Fruit fly (Drosophila melanogaster) whole organism, embryonic: ENCODE measurements around the gene Rab3-GAP.
A peak's percentile ranks its signal among the peaks of the same experiment; 100 is the strongest.

Experiments
- Awh ChIP-seq: fragments of 200-800 bp; sonication (Bioruptor generic); IDR thresholded peaks from 2 replicates; pipeline ENCODE4, ENCODE4 v1.3.6; 2022; ENCODE audit warnings: missing biosample characterization, missing genetic modification characterization
- Bgb ChIP-seq: fragments of 200-800 bp; sonication (Bioruptor generic); IDR thresholded peaks from 2 replicates; pipeline ENCODE4 v1.3.6; 2022; ENCODE audit warnings: missing biosample characterization, missing genetic modification characterization; ENCODE audit not compliant: partially characterized antibody
- BtbVII ChIP-seq: fragments of 200-800 bp; sonication (Bioruptor generic); optimal IDR thresholded peaks from 3 replicates; lab custom pipeline; 2017; ENCODE audit warnings: missing biosample characterization, mild to moderate bottlenecking, missing genetic modification characterization
- CG10565 ChIP-seq: fragments of 200-800 bp; sonication (Bioruptor generic); optimal IDR thresholded peaks from 3 replicates; lab custom pipeline; 2016; ENCODE audit warnings: missing biosample characterization, mild to moderate bottlenecking, missing genetic modification characterization
- CG10654 ChIP-seq: fragments of 200-800 bp; sonication (Bioruptor generic); optimal IDR thresholded peaks from 2 replicates; lab custom pipeline; 2016; ENCODE audit warnings: missing biosample characterization, missing genetic modification characterization
- CG11398 ChIP-seq: fragments of 200-800 bp; sonication (Bioruptor generic); optimal IDR thresholded peaks from 2 replicates; lab custom pipeline; 2016; ENCODE audit warnings: missing biosample characterization, missing genetic modification characterization
- CG11560 ChIP-seq: fragments of 200-800 bp; sonication (Bioruptor generic); IDR thresholded peaks from 3 replicates; pipeline ENCODE4 v1.3.6; 2022; ENCODE audit warnings: missing biosample characterization, missing genetic modification characterization
- CG11695 ChIP-seq: fragments of 200-800 bp; sonication (Bioruptor generic); IDR thresholded peaks from 3 replicates; pipeline ENCODE4 v1.3.6; 2022; ENCODE audit warnings: missing biosample characterization, missing genetic modification characterization
- CG12155 ChIP-seq: fragments of 200-800 bp; sonication (Bioruptor generic); optimal IDR thresholded peaks from 3 replicates; lab custom pipeline; 2016; ENCODE audit warnings: missing biosample characterization, missing genetic modification characterization
- CG12769 ChIP-seq: fragments of 200-800 bp; sonication (Bioruptor generic); optimal IDR thresholded peaks from 2 replicates; lab custom pipeline; 2019; ENCODE audit warnings: missing biosample characterization, mild to moderate bottlenecking, missing genetic modification characterization, moderate library complexity
- CG14667 ChIP-seq: fragments of 200-800 bp; sonication (Bioruptor generic); IDR thresholded peaks from 2 replicates; pipeline ENCODE4 v1.3.6; 2022; ENCODE audit warnings: missing biosample characterization, missing genetic modification characterization
- CG14710 ChIP-seq: fragments of 200-800 bp; sonication (Bioruptor generic); optimal IDR thresholded peaks from 3 replicates; lab custom pipeline; 2019; ENCODE audit warnings: missing biosample characterization, mild to moderate bottlenecking, missing genetic modification characterization, moderate library complexity
- CG15601 ChIP-seq: fragments of 200-800 bp; sonication (Bioruptor generic); optimal IDR thresholded peaks from 3 replicates; lab custom pipeline; 2019; ENCODE audit warnings: missing biosample characterization, mild to moderate bottlenecking, missing genetic modification characterization, moderate library complexity
- CG16815 ChIP-seq: fragments of 200-800 bp; sonication (Bioruptor generic); optimal IDR thresholded peaks from 3 replicates; lab custom pipeline; 2017; ENCODE audit warnings: missing biosample characterization, mild to moderate bottlenecking, missing genetic modification characterization
- CG17361 ChIP-seq: fragments of 200-800 bp; sonication (Bioruptor generic); IDR thresholded peaks from 3 replicates; pipeline ENCODE4 v1.3.6; 2022; ENCODE audit warnings: missing biosample characterization, missing genetic modification characterization
- CG17612 ChIP-seq: fragments of 200-800 bp; sonication (Bioruptor generic); IDR thresholded peaks from 2 replicates; pipeline ENCODE4 v1.3.6; 2022; ENCODE audit warnings: missing biosample characterization, missing genetic modification characterization
- CG31388 ChIP-seq: fragments of 200-800 bp; sonication (Bioruptor generic); optimal IDR thresholded peaks from 2 replicates; lab custom pipeline; 2016; ENCODE audit warnings: missing biosample characterization, missing genetic modification characterization
- CG34376 ChIP-seq: fragments of 200-800 bp; sonication (Bioruptor generic); optimal IDR thresholded peaks from 2 replicates; lab custom pipeline; 2018; ENCODE audit warnings: missing biosample characterization, mild to moderate bottlenecking, missing genetic modification characterization
- CG42726 ChIP-seq: fragments of 200-800 bp; sonication (Bioruptor generic); IDR thresholded peaks from 2 replicates; pipeline ENCODE4 v1.3.6; 2022; ENCODE audit warnings: missing biosample characterization, missing genetic modification characterization; ENCODE audit not compliant: partially characterized antibody
- CG7745 ChIP-seq: fragments of 200-800 bp; sonication (Bioruptor generic); optimal IDR thresholded peaks from 2 replicates; lab custom pipeline; 2018; ENCODE audit warnings: missing biosample characterization, mild to moderate bottlenecking, missing genetic modification characterization, moderate library complexity
- D ChIP-seq, 2 experiments: fragments of 200-800 bp in 1 of 2; fragments of >200 bp in 1 of 2; sonication (Bioruptor generic) in 1 of 2; optimal IDR thresholded peaks; 2 replicates in 1 of 2; 3 replicates in 1 of 2; lab custom pipeline; 2017; ENCODE audit warnings: mild to moderate bottlenecking in 1 of 2, missing biosample characterization in 1 of 2, missing genetic modification characterization in 1 of 2, missing genetic modification reagents in 1 of 2
- Dfd ChIP-seq, 2 experiments: fragments of >200 bp; optimal IDR thresholded peaks; 2 replicates each; lab custom pipeline; 2017; ENCODE audit warnings: missing biosample characterization in 2 of 2, missing genetic modification characterization in 2 of 2
- Fer3 ChIP-seq: fragments of 200-800 bp; sonication (Bioruptor generic); optimal IDR thresholded peaks from 2 replicates; lab custom pipeline; 2018; ENCODE audit warnings: missing biosample characterization, mild to moderate bottlenecking, missing genetic modification characterization, moderate library complexity
- H15 ChIP-seq: fragments of 200-800 bp; sonication (Bioruptor generic); IDR thresholded peaks from 3 replicates; pipeline ENCODE4 v1.3.6; 2022; ENCODE audit warnings: missing biosample characterization, missing genetic modification characterization
- HHEX ChIP-seq: fragments of 200-800 bp; sonication (Bioruptor generic); optimal IDR thresholded peaks from 3 replicates; lab custom pipeline; 2017; ENCODE audit warnings: missing biosample characterization, mild to moderate bottlenecking, missing genetic modification characterization, missing genetic modification reagents
- HLHmδ ChIP-seq: fragments of 200-800 bp; sonication (Bioruptor generic); optimal IDR thresholded peaks from 2 replicates; lab custom pipeline; 2018; ENCODE audit warnings: missing biosample characterization, mild to moderate bottlenecking, missing genetic modification characterization, moderate library complexity
- HmgZ ChIP-seq: fragments of 200-800 bp; sonication (Bioruptor generic); optimal IDR thresholded peaks from 2 replicates; lab custom pipeline; 2018; ENCODE audit warnings: missing biosample characterization, mild to moderate bottlenecking, missing genetic modification characterization
- Jarid2 ChIP-seq: fragments of 200-800 bp; sonication (Bioruptor generic); optimal IDR thresholded peaks from 3 replicates; lab custom pipeline; 2017; ENCODE audit warnings: mild to moderate bottlenecking, missing biosample characterization, missing genetic modification reagents, missing genetic modification characterization
- Kr ChIP-seq: fragments of 200-800 bp; sonication (Bioruptor generic); optimal IDR thresholded peaks from 2 replicates; lab custom pipeline; 2017; ENCODE audit warnings: missing biosample characterization, mild to moderate bottlenecking, missing genetic modification characterization
- MBD-R2 ChIP-seq: fragments of 200-800 bp; sonication (Bioruptor generic); IDR thresholded peaks from 2 replicates; pipeline ENCODE4 v1.3.6; 2022; ENCODE audit warnings: missing biosample characterization, missing genetic modification characterization
- NC2α ChIP-seq: fragments of 200-800 bp; sonication (Bioruptor generic); optimal IDR thresholded peaks from 2 replicates; lab custom pipeline; 2016; ENCODE audit warnings: missing biosample characterization, missing genetic modification characterization
- Pdp1 ChIP-seq, 2 experiments: fragments of 200-800 bp; sonication (Bioruptor generic); optimal IDR thresholded peaks; 3 replicates each; lab custom pipeline; 2016; ENCODE audit warnings: missing biosample characterization in 2 of 2, missing genetic modification characterization in 2 of 2, mild to moderate bottlenecking in 1 of 2, moderate library complexity in 1 of 2
- Rfx ChIP-seq: fragments of 200-800 bp; sonication (Bioruptor generic); IDR thresholded peaks from 2 replicates; pipeline ENCODE4 v1.3.6; 2022; ENCODE audit warnings: missing biosample characterization, missing genetic modification characterization
- Sox102F ChIP-seq: fragments of 200-800 bp; sonication (Bioruptor generic); optimal IDR thresholded peaks from 2 replicates; lab custom pipeline; 2018; ENCODE audit warnings: missing biosample characterization, mild to moderate bottlenecking, missing genetic modification characterization, moderate library complexity
- Vsx1 ChIP-seq: fragments of 200-800 bp; sonication (Bioruptor generic); optimal IDR thresholded peaks from 2 replicates; lab custom pipeline; 2017; ENCODE audit warnings: missing biosample characterization, mild to moderate bottlenecking, missing genetic modification characterization, missing genetic modification reagents
- ci ChIP-seq: fragments of 200-800 bp; sonication (Bioruptor generic); IDR thresholded peaks from 3 replicates; pipeline ENCODE4 v1.3.6; 2022; ENCODE audit warnings: missing biosample characterization, missing genetic modification characterization
- exex ChIP-seq: fragments of 200-800 bp; sonication (Bioruptor generic); optimal IDR thresholded peaks from 4 replicates; lab custom pipeline; 2018; ENCODE audit warnings: missing biosample characterization, mild to moderate bottlenecking, missing genetic modification characterization, moderate library complexity
- fru ChIP-seq: fragments of >200 bp; optimal IDR thresholded peaks from 2 replicates; lab custom pipeline; 2017
- gcm ChIP-seq: fragments of 200-800 bp; sonication (Bioruptor generic); optimal IDR thresholded peaks from 2 replicates; lab custom pipeline; 2019; ENCODE audit warnings: missing biosample characterization, mild to moderate bottlenecking, missing genetic modification characterization, moderate library complexity
- gcm2 ChIP-seq: fragments of 200-800 bp; sonication (Bioruptor generic); optimal IDR thresholded peaks from 2 replicates; lab custom pipeline; 2016; ENCODE audit warnings: missing biosample characterization, missing genetic modification characterization
- inv ChIP-seq: fragments of 200-800 bp; sonication (Bioruptor generic); IDR thresholded peaks from 2 replicates; pipeline ENCODE4 v1.3.6; 2022; ENCODE audit warnings: missing biosample characterization, missing genetic modification characterization; ENCODE audit not compliant: partially characterized antibody
- org-1 ChIP-seq: fragments of 200-800 bp; sonication (Bioruptor generic); optimal IDR thresholded peaks from 2 replicates; lab custom pipeline; 2017; ENCODE audit warnings: missing biosample characterization, missing genetic modification characterization
- p53 ChIP-seq: fragments of 200-800 bp; sonication (Bioruptor generic); optimal IDR thresholded peaks from 2 replicates; lab custom pipeline; 2016; ENCODE audit warnings: missing biosample characterization, missing genetic modification characterization
- phol ChIP-seq: fragments of 200-800 bp; sonication (Bioruptor generic); optimal IDR thresholded peaks from 3 replicates; lab custom pipeline; 2018; ENCODE audit warnings: missing biosample characterization, mild to moderate bottlenecking, missing genetic modification characterization, moderate library complexity
- psq ChIP-seq: fragments of 200-800 bp; sonication (Bioruptor generic); optimal IDR thresholded peaks from 2 replicates; lab custom pipeline; 2017; ENCODE audit warnings: missing biosample characterization, missing genetic modification characterization
- repo ChIP-seq: fragments of 200-800 bp; sonication (Bioruptor generic); optimal IDR thresholded peaks from 2 replicates; lab custom pipeline; 2016; ENCODE audit warnings: missing biosample characterization, missing genetic modification characterization
- sna ChIP-seq: fragments of 200-800 bp; sonication (Bioruptor generic); IDR thresholded peaks from 2 replicates; pipeline ENCODE4 v1.3.6; 2022; ENCODE audit warnings: missing biosample characterization, missing genetic modification characterization; ENCODE audit not compliant: partially characterized antibody
- tap ChIP-seq: fragments of 200-800 bp; optimal IDR thresholded peaks from 3 replicates; lab custom pipeline; 2019; ENCODE audit warnings: missing biosample characterization, mild to moderate bottlenecking, missing genetic modification characterization, moderate library complexity
- trh ChIP-seq: fragments of 200-800 bp; sonication (Bioruptor generic); optimal IDR thresholded peaks from 2 replicates; lab custom pipeline; 2016; ENCODE audit warnings: missing biosample characterization, missing genetic modification characterization
- ttk ChIP-seq: fragments of 200-800 bp; sonication (Bioruptor generic); IDR thresholded peaks from 2 replicates; pipeline ENCODE4 v2.1.2; 2022; ENCODE audit warnings: missing biosample characterization, missing genetic modification characterization

Rab3-GAP gene

DNA sequence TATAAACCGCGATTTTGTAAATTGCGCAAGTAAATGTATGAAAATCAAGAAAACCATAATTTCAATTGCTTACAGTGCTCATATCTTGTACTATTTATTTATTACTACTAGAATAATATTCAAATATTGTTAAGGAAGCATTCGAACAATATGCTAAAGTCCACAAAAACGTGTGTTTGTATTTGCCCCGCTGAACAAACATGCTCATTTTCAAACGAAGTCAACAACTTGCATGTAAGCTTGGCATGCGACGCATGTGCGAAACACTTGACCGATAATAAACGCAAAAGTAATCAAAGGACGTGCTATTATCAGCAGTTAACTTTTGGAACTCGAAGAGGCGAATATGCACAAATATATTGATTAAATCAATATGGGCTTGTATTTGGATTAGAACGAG is 41.8 kb downstream of the Rab3-GAP start (continued):
- TF ChIP-seq BtbVII (GFP tag; lab: Kevin White, UChicago): peak; percentile 74
- TF ChIP-seq Kr (GFP tag; lab: Kevin White, UChicago): no peak
- no peak for TF ChIP-seq MBD-R2 (GFP tag; lab: Robert Waterston, UW)
- TF ChIP-seq Fer3 (tag; lab: Kevin White, UChicago): peak; percentile 73
- 0 out of 3 replicates have a peak, but pooled peaks have one; percentile 13 for TF ChIP-seq CG17361 (GFP tag; lab: Robert Waterston, UW)
- no peak for TF ChIP-seq CG42726
- no peak for TF ChIP-seq CG17612
- TF ChIP-seq Sox102F (GFP tag; lab: Kevin White, UChicago): peak; percentile 77
- no peak for TF ChIP-seq CG31388 (GFP tag; lab: Kevin White, UChicago)
- no peak for TF ChIP-seq phol (tag; lab: Kevin White, UChicago)
- TF ChIP-seq Rfx (GFP tag; lab: Robert Waterston, UW): peak; percentile 74; the same call in 1 of the 2 replicates
- TF ChIP-seq HHEX (GFP tag; lab: Kevin White, UChicago): peak; percentile 77
- 0 out of 2 replicates have a peak, but pooled peaks have one; percentile 19 for TF ChIP-seq Awh (GFP tag; lab: Robert Waterston, UW)
- TF ChIP-seq D (optimal IDR thresholded peaks at IDR 0.05; lab: Kevin White, UChicago): no peak
- no peak for TF ChIP-seq D (GFP tag; optimal IDR thresholded peaks at IDR 0.05; lab: Kevin White, UChicago)
- TF ChIP-seq ttk: no peak
- peak; percentile 62 for TF ChIP-seq org-1 (GFP tag; lab: Kevin White, UChicago)
- TF ChIP-seq exex: peak; percentile 4
- TF ChIP-seq psq: peak; percentile 46
- TF ChIP-seq Jarid2 (GFP tag; lab: Kevin White, UChicago): peak; percentile 2
- TF ChIP-seq gcm (GFP tag; lab: Kevin White, UChicago): peak; percentile 61
- peak; percentile 63 for TF ChIP-seq CG14710 (tag; lab: Kevin White, UChicago)
- no peak for TF ChIP-seq CG16815
- peak; percentile 69; the same call in 1 of the 3 replicates for TF ChIP-seq ci (GFP tag; lab: Robert Waterston, UW)
- TF ChIP-seq gcm2 (GFP tag; lab: Kevin White, UChicago): no peak
- TF ChIP-seq fru (lab: Kevin White, UChicago): no peak
- TF ChIP-seq HmgZ (tag; lab: Kevin White, UChicago): peak; percentile 60
- no peak for TF ChIP-seq CG12769 (tag; lab: Kevin White, UChicago)
- peak; percentile 40 for TF ChIP-seq CG34376
- TF ChIP-seq Vsx1: peak; percentile 81
- TF ChIP-seq CG11695 (GFP tag; lab: Robert Waterston, UW): peak; percentile 50; the same call in 1 of the 3 replicates
- peak; percentile 41 for TF ChIP-seq tap (tag; lab: Kevin White, UChicago)
- peak; percentile 52 for TF ChIP-seq HLHmδ (GFP tag; lab: Kevin White, UChicago)
- TF ChIP-seq CG7745: peak; percentile 71
- peak; percentile 65 for TF ChIP-seq trh
- TF ChIP-seq sna (GFP tag; lab: Robert Waterston, UW): no peak
- no peak for TF ChIP-seq CG10565 (GFP tag; lab: Kevin White, UChicago)
- TF ChIP-seq CG10654 (GFP tag; lab: Kevin White, UChicago): peak; percentile 23
- TF ChIP-seq Bgb (GFP tag; lab: Robert Waterston, UW): no peak
- no peak for TF ChIP-seq repo
- no peak for TF ChIP-seq H15 (GFP tag; lab: Robert Waterston, UW)
- peak; percentile 1 for TF ChIP-seq CG12155 (GFP tag; lab: Kevin White, UChicago)
- TF ChIP-seq NC2α (GFP tag; lab: Kevin White, UChicago): peak; percentile 6
- TF ChIP-seq Pdp1 (GFP tag; optimal IDR thresholded peaks at IDR 0.05; lab: Kevin White, UChicago): no peak
- TF ChIP-seq inv (GFP tag; lab: Robert Waterston, UW): no peak
- TF ChIP-seq CG15601 (tag; lab: Kevin White, UChicago): peak; percentile 84
- TF ChIP-seq CG14667 (GFP tag; lab: Robert Waterston, UW): no peak
- peak; percentile 54 for TF ChIP-seq CG11398
- TF ChIP-seq p53: no peak
- no peak for TF ChIP-seq Dfd (GFP tag; optimal IDR thresholded peaks at IDR 0.05; lab: Kevin White, UChicago)
- TF ChIP-seq CG11560 (tag; lab: Robert Waterston, UW): no peak
